Fruit fly (Drosophila melanogaster) ovary, adult (tissue): ENCODE measurements around the gene Vml.

ENCODE experiments used
- CG17801 ChIP-seq: fragments of 200-800 bp; optimal IDR thresholded peaks from 2 replicates; lab custom pipeline; 2019; ENCODE audit warnings: missing biosample characterization, mild to moderate bottlenecking, missing genetic modification characterization, moderate library complexity; ENCODE audit not compliant: partially characterized antibody

The Vml gene

dm6 chrX:2308403-2308965 is 32.9 kb downstream of the Vml start:
- TF ChIP-seq CG17801 (GFP tag; lab: Kevin White, UChicago): no peak

- TF ChIP-seq CG17801 (GFP tag; lab: Kevin White, UChicago): peak; percentile 66
Observed at dm6 chrX:2317347-2317832, 41.8 kb downstream of the Vml start.

dm6 chrX:2318369-2318768 is 42.7 kb downstream of the Vml start:
- no peak for TF ChIP-seq CG17801 (GFP tag; lab: Kevin White, UChicago)

dm6 chrX:2319783-2320182 is 44.2 kb downstream of the Vml start:
- TF ChIP-seq CG17801 (GFP tag; lab: Kevin White, UChicago): no peak

- no peak for TF ChIP-seq CG17801 (GFP tag; lab: Kevin White, UChicago)
Observed at dm6 chrX:2320892-2321291, 45.3 kb downstream of the Vml start.

- no peak for TF ChIP-seq CG17801 (GFP tag; lab: Kevin White, UChicago)
Observed at dm6 chrX:2321900-2322555, 46.4 kb downstream of the Vml start.

- TF ChIP-seq CG17801 (GFP tag; lab: Kevin White, UChicago): no peak
Observed at dm6 chrX:2323661-2324293, 48.2 kb downstream of the Vml start.

- no peak for TF ChIP-seq CG17801 (GFP tag; lab: Kevin White, UChicago)
Observed at dm6 chrX:2325658-2326245, 50.1 kb downstream of the Vml start, which contains the start of gene CG14050. Gene CG14050 (minus strand): TSS chrX:2326217.

- TF ChIP-seq CG17801 (GFP tag; lab: Kevin White, UChicago): no peak
Observed at dm6 chrX:2326828-2327227, 51.2 kb downstream of the Vml start, which contains the start of gene CG2854. Gene CG2854 (plus strand): TSS chrX:2327128.
